Worm (Caenorhabditis elegans) whole organism, L2 larva: Measurements from ENCODE around the gene C52E2.5.
A peak's percentile ranks its signal among the peaks of the same experiment; 100 is the strongest.

Experiments
- Y55F3AM.14 ChIP-seq: fragments of 200-800 bp; sonication (Bioruptor generic); optimal IDR thresholded peaks from 2 replicates; lab custom pipeline; 2018; ENCODE audit warnings: mild to moderate bottlenecking, missing genetic modification characterization, missing compliant biosample characterization
- ZK546.5 ChIP-seq: sonication (generic microtip); optimal IDR thresholded peaks from 2 replicates; lab custom pipeline; 2017; ENCODE audit warnings: missing biosample characterization, missing genetic modification characterization
- alr-1 ChIP-seq: fragments of 150-350 bp; optimal IDR thresholded peaks from 2 replicates; lab custom pipeline; 2014; ENCODE audit warnings: missing biosample characterization, missing genetic modification characterization
- ceh-82 ChIP-seq: fragments of 150-350 bp; optimal IDR thresholded peaks from 2 replicates; lab custom pipeline; 2014; ENCODE audit warnings: missing biosample characterization, missing genetic modification characterization
- lin-11 ChIP-seq: fragments of 150-350 bp; sonication (generic microtip); optimal IDR thresholded peaks from 2 replicates; lab custom pipeline; 2014; ENCODE audit warnings: missing biosample characterization, missing genetic modification characterization, inconsistent platforms, mixed read lengths
- mdl-1 ChIP-seq, 2 experiments: fragments of 150-350 bp in 1 of 2; sonication (generic microtip) in 1 of 2; optimal IDR thresholded peaks; 2 replicates each; lab custom pipeline; 2017; ENCODE audit warnings: missing biosample characterization in 2 of 2, missing genetic modification characterization in 2 of 2
- sma-9 ChIP-seq, 2 experiments: fragments of 150-350 bp in 1 of 2; sonication (generic microtip) in 1 of 2; optimal IDR thresholded peaks; 2 replicates each; lab custom pipeline; 2014 to 2016; ENCODE audit warnings: missing genetic modification characterization in 2 of 2, mild to moderate bottlenecking in 1 of 2, missing biosample characterization in 1 of 2, missing compliant biosample characterization in 1 of 2, missing genetic modification reagents in 1 of 2, moderate library complexity in 1 of 2
- snpc-4 ChIP-seq: fragments of 150-350 bp; optimal IDR thresholded peaks from 2 replicates; lab custom pipeline; 2014; ENCODE audit warnings: missing biosample characterization, missing genetic modification characterization
- unc-39 ChIP-seq: fragments of 150-350 bp; optimal IDR thresholded peaks from 2 replicates; lab custom pipeline; 2014; ENCODE audit warnings: missing biosample characterization, missing genetic modification characterization
- ztf-4 ChIP-seq: fragments of 150-350 bp; optimal IDR thresholded peaks from 2 replicates; lab custom pipeline; 2014; ENCODE audit warnings: missing biosample characterization, missing genetic modification characterization

ce11 chrII:1842894-1843293 lies at the start of gene C52E2.5, which contains the start of gene C52E2.4:
- TF ChIP-seq alr-1 = no peak
- TF ChIP-seq mdl-1 (tag; optimal IDR thresholded peaks at IDR 0.05; lab: Kevin White, UChicago) = no peak
- TF ChIP-seq unc-39 (tag; lab: Kevin White, UChicago) = no peak
- TF ChIP-seq ztf-4 = no peak
- no peak for TF ChIP-seq ceh-82 (tag; lab: Kevin White, UChicago)
- TF ChIP-seq snpc-4 (tag; lab: Kevin White, UChicago) = no peak
- TF ChIP-seq ZK546.5 (tag; lab: Kevin White, UChicago) = no peak
- no peak for TF ChIP-seq lin-11
- TF ChIP-seq sma-9 (GFP tag; optimal IDR thresholded peaks at IDR 0.05; lab: Kevin White, UChicago) = peak; percentile 36
- TF ChIP-seq sma-9 (tag; optimal IDR thresholded peaks at IDR 0.05; lab: Kevin White, UChicago) = no peak
- TF ChIP-seq Y55F3AM.14 (GFP tag; lab: Kevin White, UChicago) = no peak
